Fruit fly (Drosophila melanogaster) Kc167 (cell line): ENCODE data around the gene Hira.

Source experiments
- Myc ChIP-seq: fragments of >200 bp; optimal IDR thresholded peaks from 2 replicates; lab custom pipeline; 2017; ENCODE audit warnings: missing external identifiers
- Sin3A ChIP-seq: fragments of >200 bp; optimal IDR thresholded peaks from 2 replicates; lab custom pipeline; 2018; ENCODE audit warnings: missing external identifiers
- h ChIP-seq: fragments of >200 bp; optimal IDR thresholded peaks from 3 replicates; lab custom pipeline; 2018; ENCODE audit warnings: missing external identifiers
- psq ChIP-seq: fragments of >200 bp; optimal IDR thresholded peaks from 2 replicates; lab custom pipeline; 2017; ENCODE audit warnings: missing external identifiers

dm6 chrX:7690683-7691082 is 31.2 kb upstream of the Hira start:
- TF ChIP-seq Sin3A = no peak
- TF ChIP-seq psq (lab: Kevin White, UChicago) = no peak
- no peak for TF ChIP-seq h (lab: Kevin White, UChicago)
- TF ChIP-seq Myc = no peak
